Worm (Caenorhabditis elegans) whole organism, late embryonic: ENCODE data around the gene adt-1.

Experiments
- K09A11.1 ChIP-seq: sonication (generic microtip); optimal IDR thresholded peaks from 2 replicates; lab custom pipeline; 2017; ENCODE audit warnings: antibody characterized with exemption, mild to moderate bottlenecking, missing genetic modification characterization, missing compliant biosample characterization; ENCODE audit not compliant: insufficient read depth
- ama-1 ChIP-seq: fragments of 150-350 bp; optimal IDR thresholded peaks from 2 replicates; lab custom pipeline; 2014
- ceh-14 ChIP-seq: sonication (generic microtip); optimal IDR thresholded peaks from 2 replicates; lab custom pipeline; 2016; ENCODE audit warnings: missing genotype, missing genetic modification characterization, missing compliant biosample characterization
- ceh-18 ChIP-seq: sonication (generic microtip); optimal IDR thresholded peaks from 2 replicates; lab custom pipeline; 2016; ENCODE audit warnings: missing genetic modification characterization, missing compliant biosample characterization
- ceh-24 ChIP-seq: sonication (generic microtip); optimal IDR thresholded peaks from 2 replicates; lab custom pipeline; 2016; ENCODE audit warnings: mild to moderate bottlenecking, missing genetic modification characterization, missing compliant biosample characterization
- ceh-34 ChIP-seq: sonication (generic microtip); optimal IDR thresholded peaks from 2 replicates; lab custom pipeline; 2016; ENCODE audit warnings: mild to moderate bottlenecking, missing genetic modification characterization, missing compliant biosample characterization
- eyg-1 ChIP-seq: sonication (generic microtip); optimal IDR thresholded peaks from 2 replicates; lab custom pipeline; 2016; ENCODE audit warnings: missing genotype, missing genetic modification characterization, missing compliant biosample characterization
- fkh-10 ChIP-seq: fragments of 150-350 bp; optimal IDR thresholded peaks from 2 replicates; lab custom pipeline; 2014; ENCODE audit warnings: missing biosample characterization, missing genetic modification reagents, missing genetic modification characterization
- hlh-30 ChIP-seq: sonication (generic microtip); optimal IDR thresholded peaks from 2 replicates; lab custom pipeline; 2017; ENCODE audit warnings: antibody characterized with exemption, missing genetic modification characterization, missing compliant biosample characterization; ENCODE audit not compliant: insufficient read depth
- hlh-8 ChIP-seq: sonication (generic microtip); optimal IDR thresholded peaks from 2 replicates; lab custom pipeline; 2016; ENCODE audit warnings: missing genotype, missing genetic modification characterization, missing compliant biosample characterization
- pag-3 ChIP-seq: sonication (generic microtip); optimal IDR thresholded peaks from 2 replicates; lab custom pipeline; 2016; ENCODE audit warnings: missing compliant biosample characterization, missing genetic modification characterization, borderline replicate concordance
- sdc-2 ChIP-seq: sonication (generic microtip); optimal IDR thresholded peaks from 2 replicates; lab custom pipeline; 2016; ENCODE audit warnings: missing genotype, missing genetic modification characterization, missing compliant biosample characterization
- sox-2 ChIP-seq: fragments of 200-800 bp; sonication (Bioruptor generic); IDR thresholded peaks from 2 replicates; pipeline ENCODE4 v1.3.6; 2022; ENCODE audit warnings: missing genetic modification reagents, missing genetic modification characterization, missing compliant biosample characterization
- zip-5 ChIP-seq: sonication (generic microtip); optimal IDR thresholded peaks from 2 replicates; lab custom pipeline; 2016; ENCODE audit warnings: missing genetic modification characterization, missing compliant biosample characterization

ce11 chrX:12691740-12692383 is 13.2 kb downstream of the adt-1 start:
- no peak for TF ChIP-seq zip-5 (tag; lab: Kevin White, UChicago)
- peak; percentile 19 for TF ChIP-seq ceh-34 (tag; lab: Kevin White, UChicago)
- TF ChIP-seq sox-2 (GFP tag; lab: Robert Waterston, UW), result no peak; the same call in 1 of the 2 replicates
- no peak for TF ChIP-seq fkh-10
- peak; percentile 96 for TF ChIP-seq ama-1
- no peak for TF ChIP-seq eyg-1 (tag; lab: Kevin White, UChicago)
- no peak for TF ChIP-seq ceh-24 (tag; lab: Kevin White, UChicago)
- TF ChIP-seq ceh-14 (tag; lab: Kevin White, UChicago), result peak; percentile 30
- TF ChIP-seq hlh-30 (tag; lab: Kevin White, UChicago), result no peak
- TF ChIP-seq K09A11.1 (tag; lab: Kevin White, UChicago), result peak; percentile 1
- peak; percentile 6 for TF ChIP-seq ceh-18
- peak; percentile 21 for TF ChIP-seq sdc-2 (tag; lab: Kevin White, UChicago)
- TF ChIP-seq hlh-8, result no peak
- peak; percentile 7 for TF ChIP-seq pag-3
